Worm (Caenorhabditis elegans): ENCODE data around the gene fbxa-188.

fbxa-188 gene

DNA sequence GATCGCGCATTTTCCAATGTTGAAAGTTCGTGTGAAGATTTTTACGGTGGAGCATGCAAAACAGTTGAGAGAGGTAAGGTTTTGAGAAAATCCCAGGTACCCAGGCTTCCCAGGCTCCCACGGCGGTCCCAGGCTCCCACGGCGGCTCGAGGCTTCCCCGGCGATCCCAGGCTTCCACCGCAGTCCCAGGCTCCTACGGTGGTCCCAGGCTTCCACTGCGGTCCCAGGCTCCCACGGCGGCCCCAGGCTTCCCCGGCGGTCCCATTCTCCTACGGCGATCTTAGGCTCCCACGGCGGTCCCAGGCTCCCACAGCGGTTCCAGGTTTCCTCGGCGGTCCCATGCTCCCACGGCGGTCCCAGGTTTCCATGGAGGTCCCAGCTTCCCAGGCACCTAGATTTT is 20.9 kb downstream of the fbxa-188 start:
- no peak for TF ChIP-seq lsy-2 (tag; optimal IDR thresholded peaks at IDR 0.05)
- peak; percentile 47 for TF ChIP-seq ceh-8 (GFP tag; optimal IDR thresholded peaks at IDR 0.05)

DNA sequence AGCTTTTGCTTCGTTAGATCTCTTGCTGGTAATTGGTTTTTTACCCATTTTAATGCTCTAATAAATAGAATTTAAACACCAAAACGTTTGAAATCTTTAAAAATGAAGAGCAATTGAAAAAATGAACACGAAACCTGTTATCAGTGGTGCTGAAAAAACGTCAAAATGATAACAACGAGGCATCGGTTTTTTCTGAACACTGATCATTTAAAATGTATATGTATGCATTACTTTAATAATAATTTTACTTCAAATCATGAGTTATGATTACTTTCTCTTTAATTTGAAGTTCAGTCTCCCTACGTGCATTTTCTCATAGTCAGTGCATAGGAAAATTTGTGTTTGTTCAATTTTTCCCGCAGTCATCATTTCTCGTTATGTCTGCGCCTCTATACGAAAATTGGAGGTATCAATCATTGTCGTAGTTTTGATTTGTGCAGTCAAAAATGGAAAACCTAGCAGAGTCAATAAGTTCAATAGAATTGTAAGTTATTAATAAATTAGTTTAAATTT is 22.3 kb downstream of the fbxa-188 start, which contains the start of gene F31E9.3:
TSS of gene F31E9.3 (plus strand) at position 194 of the 513 bp plus-strand sequence.
- TF ChIP-seq ama-1 (optimal IDR thresholded peaks at IDR 0.05) = no peak
- no peak for TF ChIP-seq nhr-19 (GFP tag; conservative IDR thresholded peaks at IDR 0.05)
- TF ChIP-seq efl-1 (optimal IDR thresholded peaks at IDR 0.05) = no peak
- peak in 1 of 2 experiments; percentile 55 for TF ChIP-seq efl-1 (GFP tag; optimal IDR thresholded peaks at IDR 0.05 in 1 of 2)
- TF ChIP-seq elt-2 (tag; optimal IDR thresholded peaks at IDR 0.05) = peak; percentile 2
- no peak for TF ChIP-seq ces-1 (GFP tag; optimal IDR thresholded peaks at IDR 0.05)

ce11 chrV:17317786-17318185 is 26.9 kb downstream of the fbxa-188 start, which contains the start of gene srz-58:
Gene srz-58 (plus strand): TSS chrV:17318147.
- TF ChIP-seq elt-3 (tag; optimal IDR thresholded peaks at IDR 0.05) (no peak), nhr-76 (tag; optimal IDR thresholded peaks at IDR 0.05) (no peak), efl-3 (GFP tag; optimal IDR thresholded peaks at IDR 0.05) (no peak), efl-1 (optimal IDR thresholded peaks at IDR 0.05) (no peak), efl-1 (GFP tag; optimal IDR thresholded peaks at IDR 0.05 in 1 of 2) (peak in 1 of 2 experiments; percentile 86), ceh-90 (tag; optimal IDR thresholded peaks at IDR 0.05) (no peak)

ce11 chrV:17317297-17317696 is 27.4 kb downstream of the fbxa-188 start:
- TF ChIP-seq F16B12.6 (tag; optimal IDR thresholded peaks at IDR 0.05) (no peak), grh-1 (GFP tag; IDR thresholded peaks at IDR 0.05) (no peak), nhr-11 (tag; optimal IDR thresholded peaks at IDR 0.05) (no peak), hlh-4 (tag; optimal IDR thresholded peaks at IDR 0.05) (no peak), mab-9 (GFP tag; IDR thresholded peaks at IDR 0.05) (no peak), irx-1 (tag; optimal IDR thresholded peaks at IDR 0.05) (no peak), nhr-76 (tag; optimal IDR thresholded peaks at IDR 0.05) (no peak), nhr-12 (tag; optimal IDR thresholded peaks at IDR 0.05) (no peak), nhr-90 (tag; optimal IDR thresholded peaks at IDR 0.05; ENCODE audit: poor library complexity) (no peak), nhr-47 (tag; optimal IDR thresholded peaks at IDR 0.05) (no peak), fos-1 (tag; optimal IDR thresholded peaks at IDR 0.05) (no peak)

DNA sequence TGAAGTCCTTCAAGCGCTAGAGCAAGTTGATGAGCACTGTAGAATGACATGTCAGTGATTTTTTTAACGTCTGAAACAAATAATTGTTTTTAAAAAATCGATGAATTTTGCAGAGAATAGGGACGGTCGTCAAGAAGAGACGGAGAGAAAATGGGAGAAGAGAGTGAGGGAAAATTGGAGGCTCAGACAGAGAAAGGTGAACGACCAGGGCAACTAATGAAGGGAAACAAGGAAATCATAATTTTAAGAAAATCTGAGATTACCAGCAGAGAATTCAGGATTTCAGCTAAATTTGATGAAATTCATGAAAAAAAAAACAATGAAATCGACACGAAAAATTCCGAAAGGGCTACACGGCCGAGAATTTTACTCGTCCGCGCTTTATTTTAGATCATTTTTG is 29.7 kb downstream of the fbxa-188 start, which contains the start of gene F31E9.6:
TSS of gene F31E9.6 (minus strand) at position 91 of the 400 bp plus-strand sequence.
- TF ChIP-seq efl-1 (optimal IDR thresholded peaks at IDR 0.05) (peak; percentile 9 to 46), efl-1 (GFP tag; optimal IDR thresholded peaks at IDR 0.05 in 1 of 2) (peak in 1 of 2 experiments; percentile 87), lin-35 (GFP tag; optimal IDR thresholded peaks at IDR 0.05) (no peak), nhr-76 (tag; optimal IDR thresholded peaks at IDR 0.05) (no peak)

- no peak for TF ChIP-seq egl-13 (tag; optimal IDR thresholded peaks at IDR 0.05)
- TF ChIP-seq swsn-7 (tag; optimal IDR thresholded peaks at IDR 0.05) = no peak
- TF ChIP-seq sptf-1 (tag; optimal IDR thresholded peaks at IDR 0.05) = no peak
- no peak for TF ChIP-seq nhr-47 (tag; optimal IDR thresholded peaks at IDR 0.05)
- TF ChIP-seq unc-86 (tag; optimal IDR thresholded peaks at IDR 0.05) = no peak
- TF ChIP-seq mdl-1 (tag; optimal IDR thresholded peaks at IDR 0.05) = no peak
- TF ChIP-seq nhr-85 (tag) = no peak
Observed at ce11 chrV:17312386-17312785, 32.3 kb downstream of the fbxa-188 start, which contains the start of gene Y61B8B.3. Gene Y61B8B.3 (minus strand): TSS chrV:17312486.

ce11 chrV:17307926-17308325 is 36.8 kb downstream of the fbxa-188 start:
- TF ChIP-seq efl-1 (optimal IDR thresholded peaks at IDR 0.05) (no peak), efl-1 (GFP tag; optimal IDR thresholded peaks at IDR 0.05 in 1 of 2) (peak in 1 of 2 experiments; percentile 34), dpl-1 (GFP tag; optimal IDR thresholded peaks at IDR 0.05) (peak in 1 of 3 experiments; percentile 18), tbx-2 (tag; optimal IDR thresholded peaks at IDR 0.05) (no peak), jun-1 (tag; optimal IDR thresholded peaks at IDR 0.05) (no peak)

All from whole organism, L1 larva.